Fruit fly (Drosophila melanogaster): ENCODE data around the gene Sh.

Gene Sh

DNA sequence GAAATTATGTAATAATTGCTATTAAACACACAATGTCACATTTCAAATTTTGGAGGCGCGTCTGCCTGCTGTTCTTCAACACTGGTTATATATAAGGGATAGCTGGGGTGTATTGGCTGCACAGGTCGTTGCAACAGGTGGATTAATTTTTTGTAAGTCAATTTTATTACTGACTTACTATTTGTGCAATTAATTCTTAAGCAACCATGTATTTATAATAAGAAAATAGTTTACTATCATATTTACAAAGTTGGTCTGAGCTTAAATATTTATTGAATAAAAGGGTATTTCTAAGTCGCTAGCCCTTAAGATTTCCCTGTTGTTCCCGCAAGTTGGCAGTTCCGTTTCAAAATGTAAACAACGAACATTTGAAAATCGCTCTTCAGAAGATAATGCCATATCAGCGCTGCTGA lies 29.8 kb upstream of the Sh start, which contains the start of gene RhoGAP16F:
TSS of gene RhoGAP16F (plus strand) at position 336 of the 413 bp plus-strand sequence.
- TF ChIP-seq CG16815 (GFP tag; optimal IDR thresholded peaks at IDR 0.05) (peak; percentile 83), amos (GFP tag; IDR thresholded peaks at IDR 0.05; ENCODE audit: partially characterized antibody) (no peak), Elba2 (GFP tag; optimal IDR thresholded peaks at IDR 0.05) (peak; percentile 52), row (GFP tag; IDR thresholded peaks at IDR 0.05) (peak; percentile 99), zen2 (GFP tag; IDR thresholded peaks at IDR 0.05; ENCODE audit: partially characterized antibody) (no peak), CG2712 (tag; optimal IDR thresholded peaks at IDR 0.05) (peak; percentile 88), CG6175 (GFP tag; IDR thresholded peaks at IDR 0.05) (peak; percentile 61; the same call in 1 of the 3 replicates), NC2β (GFP tag; optimal IDR thresholded peaks at IDR 0.05) (peak; percentile 63), slbo (GFP tag; IDR thresholded peaks at IDR 0.05) (peak; percentile 92), CG12104 (GFP tag; optimal IDR thresholded peaks at IDR 0.05) (peak; percentile 67), gt (GFP tag; IDR thresholded peaks at IDR 0.05) (no peak; the same call in 1 of the 2 replicates), trh (GFP tag; optimal IDR thresholded peaks at IDR 0.05) (peak; percentile 80), Atf3 (GFP tag; optimal IDR thresholded peaks at IDR 0.05) (peak; percentile 80), gsb-n (tag; optimal IDR thresholded peaks at IDR 0.05) (peak; percentile 83), da (GFP tag; optimal IDR thresholded peaks at IDR 0.05) (peak; percentile 9), Fer2 (tag; optimal IDR thresholded peaks at IDR 0.05) (peak; percentile 66), CG5953 (GFP tag; IDR thresholded peaks at IDR 0.05) (peak; percentile 64; the same call in 1 of the 2 replicates), knrl (GFP tag; IDR thresholded peaks at IDR 0.05; ENCODE audit: partially characterized antibody) (peak; percentile 7; the same call in 1 of the 3 replicates), trem (tag; optimal IDR thresholded peaks at IDR 0.05) (peak; percentile 99), CG3847 (GFP tag; IDR thresholded peaks at IDR 0.05) (peak; percentile 85), phol (tag; optimal IDR thresholded peaks at IDR 0.05) (peak; percentile 87), Hsf (GFP tag; optimal IDR thresholded peaks at IDR 0.05) (peak; percentile 90), nmo (GFP tag; optimal IDR thresholded peaks at IDR 0.05) (peak; percentile 90), vnd (GFP tag; IDR thresholded peaks at IDR 0.05; ENCODE audit: partially characterized antibody) (no peak), Chrac-16 (GFP tag; optimal IDR thresholded peaks at IDR 0.05) (peak; percentile 90), CG17829 (tag; optimal IDR thresholded peaks at IDR 0.05) (peak; percentile 86), dati (GFP tag; IDR thresholded peaks at IDR 0.05) (no peak), CG31441 (GFP tag; IDR thresholded peaks at IDR 0.05) (peak; percentile 80), CG7372 (GFP tag; IDR thresholded peaks at IDR 0.05) (peak; percentile 74), CG2116 (GFP tag; optimal IDR thresholded peaks at IDR 0.05) (peak; percentile 60), CG11093 (GFP tag; IDR thresholded peaks at IDR 0.05) (peak; percentile 83), CG43689 (GFP tag; IDR thresholded peaks at IDR 0.05) (peak; percentile 19; the same call in 1 of the 2 replicates), CG2875 (GFP tag; optimal IDR thresholded peaks at IDR 0.05) (peak; percentile 51), wek (GFP tag; optimal IDR thresholded peaks at IDR 0.05) (peak; percentile 37), CG2120 (GFP tag; optimal IDR thresholded peaks at IDR 0.05) (peak; percentile 92), CG6791 (GFP tag; IDR thresholded peaks at IDR 0.05; ENCODE audit: partially characterized antibody) (no peak), E2f1 (GFP tag; IDR thresholded peaks at IDR 0.05) (peak; percentile 78), gcm2 (GFP tag; optimal IDR thresholded peaks at IDR 0.05) (no peak), sd (tag; optimal IDR thresholded peaks at IDR 0.05) (peak; percentile 58), CG34422 (GFP tag; IDR thresholded peaks at IDR 0.05) (peak; percentile 87), CG31224 (GFP tag; IDR thresholded peaks at IDR 0.05) (peak; percentile 80), CG15479 (GFP tag; optimal IDR thresholded peaks at IDR 0.05) (no peak), aop (GFP tag; IDR thresholded peaks at IDR 0.05) (no peak), Sry-β (GFP tag; optimal IDR thresholded peaks at IDR 0.05) (peak; percentile 6), CG8944 (GFP tag; optimal IDR thresholded peaks at IDR 0.05) (peak; percentile 67), pan (optimal IDR thresholded peaks at IDR 0.05) (peak in 1 of 2 experiments; percentile 70), pan (GFP tag; optimal IDR thresholded peaks at IDR 0.05 in 1 of 2, IDR thresholded peaks at IDR 0.05 in 1 of 2) (peak; percentile 78 to 85), bigmax (GFP tag; optimal IDR thresholded peaks at IDR 0.05) (no peak), cg (GFP tag; optimal IDR thresholded peaks at IDR 0.05) (no peak), tgo (GFP tag; IDR thresholded peaks at IDR 0.05) (peak; percentile 85), Fer3 (tag; optimal IDR thresholded peaks at IDR 0.05) (peak; percentile 84)

All from whole organism, embryonic.